Fruit fly (Drosophila melanogaster) whole organism, embryonic: ENCODE data around the gene beat-Vc.

Experiments
- CG11456 ChIP-seq: fragments of 200-800 bp; sonication (Bioruptor generic); IDR thresholded peaks from 3 replicates; pipeline ENCODE4 v1.3.6; 2022; ENCODE audit warnings: missing biosample characterization, missing genetic modification characterization
- CG12236 ChIP-seq: fragments of 200-800 bp; sonication (Bioruptor generic); optimal IDR thresholded peaks from 2 replicates; lab custom pipeline; 2016; ENCODE audit warnings: missing biosample characterization, missing genetic modification characterization
- CG13894 ChIP-seq: fragments of 200-800 bp; sonication (Bioruptor generic); optimal IDR thresholded peaks from 3 replicates; lab custom pipeline; 2018; ENCODE audit warnings: missing biosample characterization, mild to moderate bottlenecking, missing genetic modification characterization, moderate library complexity
- CG15601 ChIP-seq: fragments of 200-800 bp; sonication (Bioruptor generic); optimal IDR thresholded peaks from 3 replicates; lab custom pipeline; 2019; ENCODE audit warnings: missing biosample characterization, mild to moderate bottlenecking, missing genetic modification characterization, moderate library complexity
- CG1603 ChIP-seq: fragments of 200-800 bp; sonication (Bioruptor generic); optimal IDR thresholded peaks from 2 replicates; lab custom pipeline; 2019; ENCODE audit warnings: missing biosample characterization, mild to moderate bottlenecking, missing genetic modification characterization, moderate library complexity
- CG17912 ChIP-seq: fragments of 200-800 bp; sonication (Bioruptor generic); optimal IDR thresholded peaks from 2 replicates; lab custom pipeline; 2018; ENCODE audit warnings: missing biosample characterization, mild to moderate bottlenecking, missing genetic modification characterization
- CG4617 ChIP-seq: fragments of 200-800 bp; sonication (Bioruptor generic); optimal IDR thresholded peaks from 3 replicates; lab custom pipeline; 2016; ENCODE audit warnings: missing biosample characterization, missing genetic modification characterization, borderline replicate concordance
- CG4854 ChIP-seq: fragments of 200-800 bp; sonication (Bioruptor generic); optimal IDR thresholded peaks from 2 replicates; lab custom pipeline; 2016; ENCODE audit warnings: missing biosample characterization, missing genetic modification characterization, inconsistent platforms
- Camta ChIP-seq: fragments of 200-800 bp; sonication (Bioruptor generic); optimal IDR thresholded peaks from 2 replicates; lab custom pipeline; 2016; ENCODE audit warnings: missing biosample characterization, missing genetic modification characterization
- HLH3B ChIP-seq: fragments of 200-800 bp; sonication (Bioruptor generic); IDR thresholded peaks from 2 replicates; pipeline ENCODE4 v1.3.6; 2022; ENCODE audit warnings: missing biosample characterization, missing genetic modification characterization
- Hr39 ChIP-seq: fragments of >200 bp; optimal IDR thresholded peaks from 2 replicates; lab custom pipeline; 2017
- ind ChIP-seq: fragments of 200-800 bp; sonication (Bioruptor generic); optimal IDR thresholded peaks from 3 replicates; lab custom pipeline; 2016; ENCODE audit warnings: missing biosample characterization, missing genetic modification characterization
- insv ChIP-seq, 2 experiments: fragments of 200-800 bp; sonication (Bioruptor generic); optimal IDR thresholded peaks; 3 replicates each; lab custom pipeline; 2016 to 2018; ENCODE audit warnings: missing biosample characterization in 2 of 2, missing genetic modification characterization in 2 of 2
- mam ChIP-seq: fragments of 200-800 bp; sonication (Bioruptor generic); optimal IDR thresholded peaks from 3 replicates; lab custom pipeline; 2016; ENCODE audit warnings: missing biosample characterization, missing genetic modification characterization

DNA sequence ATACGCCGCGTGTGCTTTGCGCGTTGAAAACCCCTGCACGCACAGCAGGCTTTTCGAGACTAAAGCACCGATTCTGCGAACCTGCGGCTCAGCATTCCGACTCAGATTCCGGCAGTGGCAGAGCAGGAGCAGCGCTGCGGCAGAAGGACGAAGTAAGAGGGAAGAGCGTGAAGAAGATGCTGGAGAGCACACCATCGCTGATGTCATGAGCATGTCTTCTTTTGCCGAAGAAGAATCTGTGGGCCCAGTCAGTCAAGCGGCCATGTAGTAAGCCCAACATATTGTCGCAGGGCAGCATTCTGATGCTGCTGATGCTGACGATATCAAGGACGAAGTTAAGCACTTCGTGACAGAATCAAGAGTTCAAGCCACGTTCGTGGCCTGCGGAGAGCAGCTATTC is at the start of gene beat-Vc:
- TF ChIP-seq CG1603 = no peak
- TF ChIP-seq insv (GFP tag; optimal IDR thresholded peaks at IDR 0.05; lab: Kevin White, UChicago) = no peak
- TF ChIP-seq CG12236 = no peak
- TF ChIP-seq Camta (GFP tag; lab: Kevin White, UChicago) = no peak
- TF ChIP-seq mam (GFP tag; lab: Kevin White, UChicago) = no peak
- no peak for TF ChIP-seq HLH3B
- no peak for TF ChIP-seq CG4617 (GFP tag; lab: Kevin White, UChicago)
- TF ChIP-seq CG17912 (GFP tag; lab: Kevin White, UChicago) = no peak
- TF ChIP-seq CG13894 (tag; lab: Kevin White, UChicago) = no peak
- TF ChIP-seq CG11456 = no peak
- no peak for TF ChIP-seq CG15601 (tag; lab: Kevin White, UChicago)
- TF ChIP-seq ind = no peak
- no peak for TF ChIP-seq Hr39 (lab: Kevin White, UChicago)
- TF ChIP-seq CG4854 (GFP tag; lab: Kevin White, UChicago) = no peak
